Worm (Caenorhabditis elegans): Measurements from ENCODE around the gene pck-1.

DNA sequence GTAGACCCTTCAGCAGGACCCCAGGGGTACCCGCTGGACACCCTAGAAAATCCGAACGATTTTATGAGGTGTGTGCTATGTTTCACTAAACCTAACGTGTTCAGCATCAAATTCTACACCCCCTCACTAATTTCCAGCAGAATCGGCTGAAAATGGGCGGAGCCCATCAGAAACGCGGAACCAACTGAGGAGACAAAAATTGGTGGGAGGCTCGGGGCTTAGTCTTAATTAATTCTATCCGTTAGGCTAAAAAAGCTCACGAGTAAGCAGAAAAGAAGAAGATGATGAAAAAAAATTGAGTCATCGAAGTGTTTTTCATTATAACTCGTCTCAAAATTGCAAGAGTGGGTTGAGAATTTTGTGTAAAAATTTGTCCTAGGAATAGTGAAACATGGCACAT, 37.2 kb downstream of the pck-1 start:
- TF ChIP-seq hmg-11 (tag; optimal IDR thresholded peaks at IDR 0.05): no peak
- no peak for TF ChIP-seq fos-1 (tag; optimal IDR thresholded peaks at IDR 0.05)
- TF ChIP-seq ama-1 (optimal IDR thresholded peaks at IDR 0.05): no peak
- TF ChIP-seq elt-2 (tag; optimal IDR thresholded peaks at IDR 0.05): no peak
- no peak for TF ChIP-seq snpc-4 (tag; optimal IDR thresholded peaks at IDR 0.05)
- no peak for TF ChIP-seq elt-1 (tag; optimal IDR thresholded peaks at IDR 0.05)
- TF ChIP-seq nfya-1 (tag; optimal IDR thresholded peaks at IDR 0.05; ENCODE audit: insufficient read depth): no peak
- TF ChIP-seq unc-62 (GFP tag; optimal IDR thresholded peaks at IDR 0.05): no peak
- no peak for TF ChIP-seq egl-27 (tag; optimal IDR thresholded peaks at IDR 0.05)

Measured in whole organism, L3 larva.